Fruit fly (Drosophila melanogaster) whole organism, wandering third instar larva: ENCODE measurements around the gene CG1542.

Experiments
- Abd-B ChIP-seq: fragments of >200 bp; optimal IDR thresholded peaks from 2 replicates; lab custom pipeline; 2017; ENCODE audit warnings: missing biosample characterization, missing genetic modification characterization
- CG32264 ChIP-seq: fragments of 200-800 bp; sonication (Bioruptor generic); optimal IDR thresholded peaks from 2 replicates; lab custom pipeline; 2016; ENCODE audit warnings: missing biosample characterization, missing genetic modification characterization
- CG9705 ChIP-seq: fragments of 200-800 bp; sonication (Bioruptor generic); optimal IDR thresholded peaks from 2 replicates; lab custom pipeline; 2018; ENCODE audit warnings: missing biosample characterization, mild to moderate bottlenecking, missing genetic modification characterization
- CrebA ChIP-seq: fragments of 200-800 bp; sonication (Bioruptor generic); optimal IDR thresholded peaks from 2 replicates; lab custom pipeline; 2016; ENCODE audit warnings: missing biosample characterization, mild to moderate bottlenecking, missing genetic modification characterization, borderline replicate concordance
- Dfd ChIP-seq: fragments of >200 bp; optimal IDR thresholded peaks from 2 replicates; lab custom pipeline; 2017; ENCODE audit warnings: missing biosample characterization, missing genetic modification characterization
- Dif ChIP-seq: fragments of 200-275, 200-300 bp; sonication (Bioruptor generic); optimal IDR thresholded peaks from 2 replicates; lab custom pipeline; 2018; ENCODE audit warnings: missing biosample characterization, missing genetic modification characterization; ENCODE audit not compliant: partially characterized antibody
- GATAd ChIP-seq: sonication (Bioruptor generic); optimal IDR thresholded peaks from 2 replicates; lab custom pipeline; 2016; ENCODE audit warnings: missing biosample characterization, missing genetic modification characterization
- HLH106 ChIP-seq: fragments of 200-800 bp; optimal IDR thresholded peaks from 3 replicates; lab custom pipeline; 2019; ENCODE audit warnings: missing biosample characterization, mild to moderate bottlenecking, missing genetic modification characterization, moderate library complexity
- Hnf4 ChIP-seq: fragments of 200-800 bp; sonication (Bioruptor generic); optimal IDR thresholded peaks from 2 replicates; lab custom pipeline; 2016; ENCODE audit warnings: missing biosample characterization, mild to moderate bottlenecking, missing genetic modification characterization
- Hr78 ChIP-seq: fragments of >200 bp; optimal IDR thresholded peaks from 2 replicates; lab custom pipeline; 2017; ENCODE audit warnings: missing biosample characterization, missing genetic modification characterization
- Hr83 ChIP-seq: fragments of 200-300 bp; sonication (Bioruptor generic); optimal IDR thresholded peaks from 2 replicates; lab custom pipeline; 2016; ENCODE audit warnings: missing biosample characterization, mild to moderate bottlenecking, missing genetic modification characterization, moderate library complexity; ENCODE audit not compliant: poor library complexity, severe bottlenecking
- Jra ChIP-seq: sonication (Bioruptor generic); optimal IDR thresholded peaks from 2 replicates; lab custom pipeline; 2016; ENCODE audit warnings: missing biosample characterization, missing genetic modification characterization
- Mio ChIP-seq: sonication (Bioruptor generic); optimal IDR thresholded peaks from 2 replicates; lab custom pipeline; 2016; ENCODE audit warnings: missing biosample characterization, missing genetic modification characterization
- Myc ChIP-seq: fragments of >200 bp; optimal IDR thresholded peaks from 2 replicates; lab custom pipeline; 2017
- N ChIP-seq: fragments of >200 bp; optimal IDR thresholded peaks from 2 replicates; lab custom pipeline; 2018; ENCODE audit warnings: missing biosample characterization, missing external identifiers, missing genetic modification characterization
- OdsH ChIP-seq: fragments of 200-800 bp; sonication (Bioruptor generic); optimal IDR thresholded peaks from 2 replicates; lab custom pipeline; 2016; ENCODE audit warnings: missing biosample characterization, mild to moderate bottlenecking, missing genetic modification characterization
- Rel ChIP-seq, 2 experiments: fragments of 200-800 bp; sonication (Bioruptor generic) in 1 of 2; optimal IDR thresholded peaks; 2 replicates in 1 of 2; 3 replicates in 1 of 2; lab custom pipeline; 2016 to 2019; ENCODE audit warnings: mild to moderate bottlenecking in 2 of 2, missing biosample characterization in 2 of 2, missing genetic modification characterization in 2 of 2, moderate library complexity in 1 of 2
- Sp1 ChIP-seq: fragments of 200-800 bp; sonication (Bioruptor generic); optimal IDR thresholded peaks from 3 replicates; lab custom pipeline; 2019; ENCODE audit warnings: missing biosample characterization, mild to moderate bottlenecking, missing genetic modification characterization, moderate library complexity
- Vsx2 ChIP-seq: fragments of 200-300, 225-300 bp; sonication (Bioruptor generic); optimal IDR thresholded peaks from 2 replicates; lab custom pipeline; 2018; ENCODE audit warnings: missing biosample characterization, missing genetic modification characterization; ENCODE audit not compliant: partially characterized antibody
- br ChIP-seq: fragments of 200-800 bp; sonication (Bioruptor generic); optimal IDR thresholded peaks from 2 replicates; lab custom pipeline; 2016; ENCODE audit warnings: missing biosample characterization, missing genetic modification characterization
- brk ChIP-seq: fragments of 200-800 bp; sonication (Bioruptor generic); optimal IDR thresholded peaks from 2 replicates; lab custom pipeline; 2016; ENCODE audit warnings: missing biosample characterization, mild to moderate bottlenecking, missing genetic modification characterization
- dl ChIP-seq, 2 experiments: fragments of 175-275, 200-275 bp in 1 of 2; fragments of 200-275 bp in 1 of 2; sonication (Bioruptor generic); optimal IDR thresholded peaks; lab custom pipeline; 2018; ENCODE audit warnings: mild to moderate bottlenecking in 2 of 2, missing biosample characterization in 2 of 2, missing genetic modification characterization in 2 of 2, moderate library complexity in 2 of 2; ENCODE audit not compliant: partially characterized antibody in 2 of 2, insufficient read depth in 1 of 2
- dmrt93B ChIP-seq: fragments of 200-800 bp; sonication (Bioruptor generic); optimal IDR thresholded peaks from 2 replicates; lab custom pipeline; 2018; ENCODE audit warnings: missing biosample characterization, mild to moderate bottlenecking, missing genetic modification characterization
- foxo ChIP-seq, 2 experiments: fragments of 200-800 bp; sonication (Bioruptor generic); optimal IDR thresholded peaks; 2 replicates in 1 of 2; 3 replicates in 1 of 2; lab custom pipeline; 2016 to 2017; ENCODE audit warnings: missing biosample characterization in 2 of 2, missing genetic modification characterization in 2 of 2
- fru ChIP-seq: fragments of 200-800 bp; sonication (Bioruptor generic); optimal IDR thresholded peaks from 3 replicates; lab custom pipeline; 2016; ENCODE audit warnings: missing biosample characterization, mild to moderate bottlenecking, missing genetic modification characterization
- h ChIP-seq: fragments of 200-800 bp; sonication (Bioruptor generic); optimal IDR thresholded peaks from 3 replicates; lab custom pipeline; 2016; ENCODE audit warnings: missing biosample characterization, mild to moderate bottlenecking, missing genetic modification characterization
- jim ChIP-seq: fragments of 175-275, 200-325 bp; sonication (Bioruptor generic); optimal IDR thresholded peaks from 2 replicates; lab custom pipeline; 2016; ENCODE audit warnings: missing biosample characterization, mild to moderate bottlenecking, missing genetic modification characterization
- lola ChIP-seq: fragments of >200 bp; optimal IDR thresholded peaks from 2 replicates; lab custom pipeline; 2017; ENCODE audit warnings: missing biosample characterization, missing genetic modification characterization
- pan ChIP-seq: fragments of >200 bp; optimal IDR thresholded peaks from 2 replicates; lab custom pipeline; 2017
- psq ChIP-seq: fragments of 200-800 bp; sonication (Bioruptor generic); optimal IDR thresholded peaks from 3 replicates; lab custom pipeline; 2017; ENCODE audit warnings: missing biosample characterization, mild to moderate bottlenecking, missing genetic modification characterization, moderate library complexity
- rgr ChIP-seq: fragments of 200-800 bp; sonication (Bioruptor generic); optimal IDR thresholded peaks from 3 replicates; lab custom pipeline; 2016; ENCODE audit warnings: missing biosample characterization, mild to moderate bottlenecking, missing genetic modification characterization
- sage ChIP-seq: fragments of 200-800 bp; sonication (Bioruptor generic); optimal IDR thresholded peaks from 2 replicates; lab custom pipeline; 2016; ENCODE audit warnings: missing biosample characterization, mild to moderate bottlenecking, missing genetic modification characterization
- sv ChIP-seq: fragments of 200-800 bp; sonication (Bioruptor generic); optimal IDR thresholded peaks from 3 replicates; lab custom pipeline; 2016; ENCODE audit warnings: missing biosample characterization, missing genetic modification characterization
- tai ChIP-seq: sonication (Bioruptor generic); optimal IDR thresholded peaks from 2 replicates; lab custom pipeline; 2016; ENCODE audit warnings: missing biosample characterization, missing genetic modification characterization
- usp ChIP-seq: fragments of >200 bp; optimal IDR thresholded peaks from 2 replicates; lab custom pipeline; 2017; ENCODE audit warnings: missing biosample characterization, missing genetic modification characterization
- woc ChIP-seq: sonication (Bioruptor generic); optimal IDR thresholded peaks from 2 replicates; lab custom pipeline; 2016; ENCODE audit warnings: missing biosample characterization, mild to moderate bottlenecking, missing genetic modification characterization

The CG1542 gene

dm6 chr3R:31195695-31196113 lies 17.6 kb upstream of the CG1542 start, which contains the start of gene mesh:
TSS of gene mesh (minus strand) at chr3R:31195762.
- TF ChIP-seq Hr78 (GFP tag; lab: Kevin White, UChicago) (no peak), CG32264 (GFP tag; lab: Kevin White, UChicago) (no peak), lola (GFP tag; lab: Kevin White, UChicago) (no peak), Rel (GFP tag; optimal IDR thresholded peaks at IDR 0.05; lab: Kevin White, UChicago) (no peak), Rel (tag; optimal IDR thresholded peaks at IDR 0.05; lab: Kevin White, UChicago) (peak; percentile 60), Dfd (no peak), rgr (GFP tag; lab: Kevin White, UChicago) (no peak), br (peak; percentile 38), sv (GFP tag; lab: Kevin White, UChicago) (no peak), CrebA (GFP tag; lab: Kevin White, UChicago) (peak; percentile 6), fru (GFP tag; lab: Kevin White, UChicago) (peak; percentile 46), Hr83 (GFP tag; lab: Kevin White, UChicago) (no peak), foxo (GFP tag; optimal IDR thresholded peaks at IDR 0.05; lab: Kevin White, UChicago) (no peak), Jra (GFP tag; lab: Kevin White, UChicago) (peak; percentile 11), jim (no peak), Vsx2 (GFP tag; lab: Kevin White, UChicago) (peak; percentile 61), psq (GFP tag; lab: Kevin White, UChicago) (peak; percentile 30), Hnf4 (GFP tag; lab: Kevin White, UChicago) (no peak), Dif (GFP tag; lab: Kevin White, UChicago) (peak; percentile 54), HLH106 (tag; lab: Kevin White, UChicago) (no peak), h (GFP tag; lab: Kevin White, UChicago) (peak; percentile 45), Abd-B (no peak)

dm6 chr3R:31196731-31197130 lies 16.5 kb upstream of the CG1542 start, which contains the start of gene CG1544:
TSS of gene CG1544 (plus strand) at chr3R:31196916.
- TF ChIP-seq Hr78 (GFP tag; lab: Kevin White, UChicago), result no peak
- no peak for TF ChIP-seq Vsx2 (GFP tag; lab: Kevin White, UChicago)
- TF ChIP-seq psq (GFP tag; lab: Kevin White, UChicago), result no peak
- no peak for TF ChIP-seq CG32264 (GFP tag; lab: Kevin White, UChicago)
- TF ChIP-seq N, result no peak
- no peak for TF ChIP-seq h (GFP tag; lab: Kevin White, UChicago)
- TF ChIP-seq dmrt93B (GFP tag; lab: Kevin White, UChicago), result no peak
- no peak for TF ChIP-seq lola (GFP tag; lab: Kevin White, UChicago)
- TF ChIP-seq fru (GFP tag; lab: Kevin White, UChicago), result no peak
- TF ChIP-seq OdsH (GFP tag; lab: Kevin White, UChicago), result no peak
- peak; percentile 45 for TF ChIP-seq Myc (lab: Kevin White, UChicago)
- TF ChIP-seq brk (GFP tag; lab: Kevin White, UChicago), result no peak
- TF ChIP-seq jim, result no peak
- no peak for TF ChIP-seq Mio
- no peak for TF ChIP-seq Dif (GFP tag; lab: Kevin White, UChicago)
- no peak for TF ChIP-seq Dfd
- no peak for TF ChIP-seq GATAd (GFP tag; lab: Kevin White, UChicago)
- no peak for TF ChIP-seq HLH106 (tag; lab: Kevin White, UChicago)
- TF ChIP-seq rgr (GFP tag; lab: Kevin White, UChicago), result no peak
- no peak for TF ChIP-seq Sp1
- no peak for TF ChIP-seq CG9705 (GFP tag; lab: Kevin White, UChicago)
- peak; percentile 14 for TF ChIP-seq Hr83 (GFP tag; lab: Kevin White, UChicago)
- TF ChIP-seq Rel (GFP tag; optimal IDR thresholded peaks at IDR 0.05; lab: Kevin White, UChicago), result no peak
- TF ChIP-seq Rel (tag; optimal IDR thresholded peaks at IDR 0.05; lab: Kevin White, UChicago), result peak; percentile 77
- TF ChIP-seq tai (GFP tag; lab: Kevin White, UChicago), result no peak

dm6 chr3R:31197142-31197994 lies 15.9 kb upstream of the CG1542 start:
- TF ChIP-seq rgr (GFP tag; lab: Kevin White, UChicago), result peak; percentile 26
- TF ChIP-seq CG32264 (GFP tag; lab: Kevin White, UChicago), result no peak
- peak; percentile 28 for TF ChIP-seq OdsH (GFP tag; lab: Kevin White, UChicago)
- no peak for TF ChIP-seq Vsx2 (GFP tag; lab: Kevin White, UChicago)
- no peak for TF ChIP-seq usp (GFP tag; lab: Kevin White, UChicago)
- no peak for TF ChIP-seq CrebA (GFP tag; lab: Kevin White, UChicago)
- TF ChIP-seq h (GFP tag; lab: Kevin White, UChicago), result peak; percentile 56
- no peak for TF ChIP-seq br
- TF ChIP-seq psq (GFP tag; lab: Kevin White, UChicago), result no peak
- TF ChIP-seq jim, result no peak
- no peak for TF ChIP-seq tai (GFP tag; lab: Kevin White, UChicago)
- TF ChIP-seq woc (GFP tag; lab: Kevin White, UChicago), result peak; percentile 27
- no peak for TF ChIP-seq Mio
- no peak for TF ChIP-seq dl (GFP tag; optimal IDR thresholded peaks at IDR 0.05; lab: Kevin White, UChicago; ENCODE audit: insufficient read depth in 1 of 2, partially characterized antibody in 2 of 2)
- no peak for TF ChIP-seq sage (GFP tag; lab: Kevin White, UChicago)
- peak in 1 of 2 experiments; percentile 41 for TF ChIP-seq foxo (GFP tag; optimal IDR thresholded peaks at IDR 0.05; lab: Kevin White, UChicago)
- TF ChIP-seq Dfd, result no peak
- TF ChIP-seq fru (GFP tag; lab: Kevin White, UChicago), result peak; percentile 17
- no peak for TF ChIP-seq dmrt93B (GFP tag; lab: Kevin White, UChicago)
- no peak for TF ChIP-seq Abd-B
- no peak for TF ChIP-seq sv (GFP tag; lab: Kevin White, UChicago)
- TF ChIP-seq HLH106 (tag; lab: Kevin White, UChicago), result peak; percentile 39
- no peak for TF ChIP-seq GATAd (GFP tag; lab: Kevin White, UChicago)
- no peak for TF ChIP-seq pan (lab: Kevin White, UChicago)
